Worm (Caenorhabditis elegans) whole organism, L4 larva: ENCODE measurements around the gene C05C10.2.

Experiments used
- F37D6.2 ChIP-seq: sonication (generic microtip); optimal IDR thresholded peaks from 2 replicates; lab custom pipeline; 2016; ENCODE audit warnings: mild to moderate bottlenecking, missing genetic modification characterization, missing compliant biosample characterization
- F44E2.7 ChIP-seq: fragments of 200-800 bp; sonication (Bioruptor generic); IDR thresholded peaks from 2 replicates; pipeline ENCODE4 v2.1.2; 2022; ENCODE audit warnings: missing genetic modification characterization, missing compliant biosample characterization
- Y105C5A.15 ChIP-seq: fragments of 200-800 bp; sonication (Bioruptor generic); IDR thresholded peaks from 2 replicates; pipeline ENCODE4 v1.3.6; 2022; ENCODE audit warnings: missing genetic modification characterization, missing compliant biosample characterization
- Y5F2A.4 ChIP-seq: fragments of 200-800 bp; sonication (Bioruptor generic); optimal IDR thresholded peaks from 2 replicates; lab custom pipeline; 2018; ENCODE audit warnings: mild to moderate bottlenecking, missing genetic modification characterization, missing compliant biosample characterization
- ZK337.2 ChIP-seq: fragments of 200-800 bp; sonication (Bioruptor generic); IDR thresholded peaks from 2 replicates; pipeline ENCODE4 v1.3.6; 2022; ENCODE audit warnings: missing genetic modification reagents, missing genetic modification characterization, missing compliant biosample characterization
- aha-1 ChIP-seq: fragments of 150-350 bp; peaks from one replicate; lab custom pipeline; 2014; ENCODE audit warnings: missing biosample characterization, missing genetic modification characterization
- arid-1 ChIP-seq: fragments of 200-800 bp; sonication (Bioruptor generic); conservative IDR thresholded peaks from 2 replicates; pipeline ENCODE4 v1.3.6; 2022; ENCODE audit warnings: missing genetic modification reagents, missing genetic modification characterization, missing compliant biosample characterization
- ceh-44 ChIP-seq: fragments of 200-800 bp; sonication (Bioruptor generic); IDR thresholded peaks from 2 replicates; pipeline ENCODE4 v1.3.6; 2022; ENCODE audit warnings: missing genetic modification reagents, missing genetic modification characterization, missing compliant biosample characterization
- ces-1 ChIP-seq: fragments of 150-350 bp; sonication (generic microtip); optimal IDR thresholded peaks from 4 replicates; lab custom pipeline; 2014; ENCODE audit warnings: missing biosample characterization, missing genetic modification reagents, missing genetic modification characterization
- ctbp-1 ChIP-seq: fragments of 200-800 bp; sonication (Bioruptor generic); IDR thresholded peaks from 2 replicates; pipeline ENCODE4 v1.3.6; 2022; ENCODE audit warnings: missing genetic modification reagents, missing genetic modification characterization, missing compliant biosample characterization
- daf-12 ChIP-seq: fragments of 150-350 bp; optimal IDR thresholded peaks from 2 replicates; lab custom pipeline; 2014; ENCODE audit warnings: missing biosample characterization, missing genetic modification reagents, missing genetic modification characterization
- daf-19 ChIP-seq: fragments of 200-800 bp; sonication (Bioruptor generic); conservative IDR thresholded peaks from 2 replicates; pipeline ENCODE4 v1.3.6; 2022; ENCODE audit warnings: missing genetic modification characterization, missing compliant biosample characterization
- egl-43 ChIP-seq: fragments of 200-800 bp; sonication (Bioruptor generic); IDR thresholded peaks from 2 replicates; pipeline ENCODE4 v1.3.6; 2022; ENCODE audit warnings: missing genetic modification reagents, missing genetic modification characterization, missing compliant biosample characterization
- fos-1 ChIP-seq: fragments of 150-350 bp; optimal IDR thresholded peaks from 2 replicates; lab custom pipeline; 2014; ENCODE audit warnings: missing biosample characterization, missing genetic modification characterization
- gei-8 ChIP-seq: fragments of 200-800 bp; sonication (Bioruptor generic); optimal IDR thresholded peaks from 2 replicates; lab custom pipeline; 2018; ENCODE audit warnings: mild to moderate bottlenecking, missing genetic modification characterization, missing compliant biosample characterization
- hif-1 ChIP-seq, 2 experiments: sonication (generic microtip); optimal IDR thresholded peaks; 2 replicates each; lab custom pipeline; 2016 to 2017; ENCODE audit warnings: missing compliant biosample characterization in 2 of 2, missing genetic modification characterization in 2 of 2, missing genetic modification reagents in 2 of 2, missing genotype in 2 of 2, mild to moderate bottlenecking in 1 of 2
- hlh-11 ChIP-seq: fragments of 200-800 bp; sonication (Bioruptor generic); optimal IDR thresholded peaks from 2 replicates; lab custom pipeline; 2018; ENCODE audit warnings: mild to moderate bottlenecking, missing genetic modification characterization, missing compliant biosample characterization
- lin-1 ChIP-seq: fragments of 200-800 bp; sonication (Bioruptor generic); IDR thresholded peaks from 2 replicates; pipeline ENCODE4 v1.3.6; 2022; ENCODE audit warnings: missing genetic modification reagents, missing genetic modification characterization, missing compliant biosample characterization
- lin-29 ChIP-seq: fragments of 200-800 bp; sonication (Bioruptor generic); IDR thresholded peaks from 2 replicates; pipeline ENCODE4 v1.3.6; 2022; ENCODE audit warnings: missing genetic modification reagents, missing genetic modification characterization, missing compliant biosample characterization
- lin-38 ChIP-seq: fragments of 200-800 bp; sonication (Bioruptor generic); IDR thresholded peaks from 2 replicates; pipeline ENCODE4 v1.3.6; 2022; ENCODE audit warnings: missing genetic modification reagents, missing genetic modification characterization, missing compliant biosample characterization
- lsy-2 ChIP-seq, 2 experiments: fragments of 150-350 bp in 1 of 2; sonication (generic microtip) in 1 of 2; optimal IDR thresholded peaks; 2 replicates each; lab custom pipeline; 2014 to 2017; ENCODE audit warnings: missing biosample characterization in 2 of 2, missing genetic modification characterization in 2 of 2
- mep-1 ChIP-seq: fragments of 150-350 bp; sonication (generic microtip); optimal IDR thresholded peaks from 3 replicates; lab custom pipeline; 2014; ENCODE audit warnings: missing biosample characterization, missing genetic modification characterization
- mes-2 ChIP-seq: sonication (generic microtip); optimal IDR thresholded peaks from 2 replicates; lab custom pipeline; 2016; ENCODE audit warnings: missing genotype, mild to moderate bottlenecking, missing genetic modification characterization, missing compliant biosample characterization; ENCODE audit not compliant: poor library complexity, severe bottlenecking
- mxl-3 ChIP-seq: fragments of 200-800 bp; sonication (Bioruptor generic); optimal IDR thresholded peaks from 2 replicates; lab custom pipeline; 2018; ENCODE audit warnings: mild to moderate bottlenecking, missing genetic modification characterization, missing compliant biosample characterization
- nhr-10 ChIP-seq: fragments of 150-350 bp; optimal IDR thresholded peaks from 2 replicates; lab custom pipeline; 2014; ENCODE audit warnings: missing biosample characterization, missing genetic modification characterization
- nhr-11 ChIP-seq: fragments of 150-350 bp; optimal IDR thresholded peaks from 2 replicates; lab custom pipeline; 2014; ENCODE audit warnings: missing biosample characterization, missing genetic modification characterization
- nhr-25 ChIP-seq: sonication (generic microtip); optimal IDR thresholded peaks from 2 replicates; lab custom pipeline; 2017; ENCODE audit warnings: missing genetic modification characterization, mild to moderate bottlenecking, missing compliant biosample characterization, antibody characterized with exemption, moderate library complexity, borderline replicate concordance; ENCODE audit not compliant: insufficient read depth
- nhr-42 ChIP-seq: fragments of 200-800 bp; sonication (Bioruptor generic); IDR thresholded peaks from 2 replicates; pipeline ENCODE4 v1.3.6; 2022; ENCODE audit warnings: missing genetic modification characterization, missing compliant biosample characterization
- nhr-48 ChIP-seq: sonication (generic microtip); optimal IDR thresholded peaks from 2 replicates; lab custom pipeline; 2016; ENCODE audit warnings: mild to moderate bottlenecking, missing genetic modification characterization, missing compliant biosample characterization
- nhr-76 ChIP-seq: fragments of 150-350 bp; optimal IDR thresholded peaks from 2 replicates; lab custom pipeline; 2014; ENCODE audit warnings: missing biosample characterization, missing genetic modification characterization
- nhr-77 ChIP-seq: fragments of 150-350 bp; optimal IDR thresholded peaks from 2 replicates; lab custom pipeline; 2014; ENCODE audit warnings: missing biosample characterization, missing genetic modification characterization
- php-3 ChIP-seq: fragments of 200-800 bp; sonication (Bioruptor generic); IDR thresholded peaks from 2 replicates; pipeline ENCODE4 v1.3.6; 2022; ENCODE audit warnings: missing genetic modification reagents, missing genetic modification characterization, missing compliant biosample characterization
- skn-1 ChIP-seq: fragments of 150-350 bp; optimal IDR thresholded peaks from 2 replicates; lab custom pipeline; 2014; ENCODE audit warnings: missing biosample characterization, missing genetic modification characterization
- spr-1 ChIP-seq: sonication (generic microtip); optimal IDR thresholded peaks from 2 replicates; lab custom pipeline; 2016; ENCODE audit warnings: mild to moderate bottlenecking, missing genetic modification characterization, missing compliant biosample characterization
- tag-97 ChIP-seq: fragments of 200-800 bp; sonication (Bioruptor generic); IDR thresholded peaks from 2 replicates; pipeline ENCODE4 v1.3.6; 2022; ENCODE audit warnings: missing genetic modification characterization, missing compliant biosample characterization
- unc-62 ChIP-seq, 3 experiments: fragments of 150-350 bp in 1 of 3; sonication (generic microtip); optimal IDR thresholded peaks in 2 of 3; peaks in 1 of 3; 1 replicate in 1 of 3; 2 replicates in 2 of 3; lab custom pipeline; 2014 to 2017; ENCODE audit warnings: missing biosample characterization in 3 of 3, missing genetic modification characterization in 3 of 3, missing genetic modification reagents in 3 of 3, missing genotype in 1 of 3
- vab-7 ChIP-seq: fragments of 200-800 bp; sonication (Bioruptor generic); IDR thresholded peaks from 2 replicates; pipeline ENCODE4 v1.3.6; 2022; ENCODE audit warnings: missing genetic modification reagents, missing genetic modification characterization, missing compliant biosample characterization
- zfp-3 ChIP-seq: fragments of 200-800 bp; sonication (Bioruptor generic); conservative IDR thresholded peaks from 2 replicates; pipeline ENCODE4 v1.3.6; 2022; ENCODE audit warnings: missing genetic modification reagents, missing genetic modification characterization, missing compliant biosample characterization
- zip-11 ChIP-seq: fragments of 200-800 bp; sonication (Bioruptor generic); IDR thresholded peaks from 2 replicates; pipeline ENCODE4 v1.3.6; 2022; ENCODE audit warnings: missing genetic modification characterization, missing compliant biosample characterization
- ztf-11 ChIP-seq: fragments of 150-350 bp; optimal IDR thresholded peaks from 2 replicates; lab custom pipeline; 2014; ENCODE audit warnings: missing biosample characterization, missing genetic modification characterization

Gene C05C10.2

ce11 chrII:9886216-9886615 is 35.8 kb upstream of the C05C10.2 start, which contains the start of gene algn-8 (continued):
- TF ChIP-seq hif-1 (tag; optimal IDR thresholded peaks at IDR 0.05; lab: Kevin White, UChicago) (no peak), skn-1 (tag; lab: Kevin White, UChicago) (no peak), aha-1 (tag; lab: Kevin White, UChicago) (no peak), nhr-42 (no peak), egl-43 (no peak), gei-8 (GFP tag; lab: Kevin White, UChicago) (no peak), nhr-77 (tag; lab: Kevin White, UChicago) (no peak), mep-1 (no peak), zfp-3 (GFP tag; lab: Robert Waterston, UW) (0 out of 2 replicates have a peak, but pooled peaks have one; percentile 29), lin-1 (no peak), daf-19 (GFP tag; lab: Robert Waterston, UW) (no peak), ztf-11 (tag; lab: Kevin White, UChicago) (no peak), hlh-11 (tag; lab: Kevin White, UChicago) (no peak), nhr-10 (no peak), lin-29 (GFP tag; lab: Robert Waterston, UW) (no peak), ces-1 (GFP tag; lab: Kevin White, UChicago) (no peak), nhr-25 (tag; lab: Kevin White, UChicago) (peak; percentile 26), arid-1 (no peak), zip-11 (GFP tag; lab: Robert Waterston, UW) (no peak), F37D6.2 (tag; lab: Kevin White, UChicago) (no peak), daf-12 (no peak), mxl-3 (GFP tag; lab: Kevin White, UChicago) (no peak), F44E2.7 (GFP tag; lab: Robert Waterston, UW) (no peak), nhr-76 (tag; lab: Kevin White, UChicago) (no peak), Y5F2A.4 (GFP tag; lab: Kevin White, UChicago) (no peak), tag-97 (GFP tag; lab: Robert Waterston, UW) (no peak), vab-7 (no peak), ceh-44 (GFP tag; lab: Robert Waterston, UW) (no peak), nhr-11 (tag; lab: Kevin White, UChicago) (no peak), nhr-48 (no peak), mes-2 (tag; lab: Kevin White, UChicago) (peak; percentile 22), ZK337.2 (GFP tag; lab: Robert Waterston, UW) (no peak), Y105C5A.15 (GFP tag; lab: Robert Waterston, UW) (no peak), spr-1 (tag; lab: Kevin White, UChicago) (no peak), lsy-2 (tag; optimal IDR thresholded peaks at IDR 0.05; lab: Kevin White, UChicago) (no peak), fos-1 (tag; lab: Kevin White, UChicago) (no peak)

ce11 chrII:9888549-9888948 is 33.5 kb upstream of the C05C10.2 start:
- TF ChIP-seq ctbp-1 (no peak), php-3 (GFP tag; lab: Robert Waterston, UW) (no peak), unc-62 (GFP tag; optimal IDR thresholded peaks at IDR 0.05 in 1 of 2; lab: Kevin White, UChicago) (peak in 1 of 2 experiments; percentile 93), unc-62 (tag; optimal IDR thresholded peaks at IDR 0.05; lab: Kevin White, UChicago) (no peak), lin-38 (no peak)
